Fruit fly (Drosophila melanogaster) whole organism, wandering third instar larva: ENCODE results near the gene Ugt35E2.

Source experiments
- CG9705 ChIP-seq: fragments of 200-800 bp; sonication (Bioruptor generic); optimal IDR thresholded peaks from 2 replicates; lab custom pipeline; 2018; ENCODE audit warnings: missing biosample characterization, mild to moderate bottlenecking, missing genetic modification characterization
- Dfd ChIP-seq: fragments of >200 bp; optimal IDR thresholded peaks from 2 replicates; lab custom pipeline; 2017; ENCODE audit warnings: missing biosample characterization, missing genetic modification characterization
- Dif ChIP-seq: fragments of 200-275, 200-300 bp; sonication (Bioruptor generic); optimal IDR thresholded peaks from 2 replicates; lab custom pipeline; 2018; ENCODE audit warnings: missing biosample characterization, missing genetic modification characterization; ENCODE audit not compliant: partially characterized antibody
- GATAd ChIP-seq: sonication (Bioruptor generic); optimal IDR thresholded peaks from 2 replicates; lab custom pipeline; 2016; ENCODE audit warnings: missing biosample characterization, missing genetic modification characterization
- OdsH ChIP-seq: fragments of 200-800 bp; sonication (Bioruptor generic); optimal IDR thresholded peaks from 2 replicates; lab custom pipeline; 2016; ENCODE audit warnings: missing biosample characterization, mild to moderate bottlenecking, missing genetic modification characterization
- dmrt93B ChIP-seq: fragments of 200-800 bp; sonication (Bioruptor generic); optimal IDR thresholded peaks from 2 replicates; lab custom pipeline; 2018; ENCODE audit warnings: missing biosample characterization, mild to moderate bottlenecking, missing genetic modification characterization
- fru ChIP-seq: fragments of 200-800 bp; sonication (Bioruptor generic); optimal IDR thresholded peaks from 3 replicates; lab custom pipeline; 2016; ENCODE audit warnings: missing biosample characterization, mild to moderate bottlenecking, missing genetic modification characterization
- h ChIP-seq: fragments of 200-800 bp; sonication (Bioruptor generic); optimal IDR thresholded peaks from 3 replicates; lab custom pipeline; 2016; ENCODE audit warnings: missing biosample characterization, mild to moderate bottlenecking, missing genetic modification characterization
- jim ChIP-seq: fragments of 175-275, 200-325 bp; sonication (Bioruptor generic); optimal IDR thresholded peaks from 2 replicates; lab custom pipeline; 2016; ENCODE audit warnings: missing biosample characterization, mild to moderate bottlenecking, missing genetic modification characterization
- rgr ChIP-seq: fragments of 200-800 bp; sonication (Bioruptor generic); optimal IDR thresholded peaks from 3 replicates; lab custom pipeline; 2016; ENCODE audit warnings: missing biosample characterization, mild to moderate bottlenecking, missing genetic modification characterization
- sv ChIP-seq: fragments of 200-800 bp; sonication (Bioruptor generic); optimal IDR thresholded peaks from 3 replicates; lab custom pipeline; 2016; ENCODE audit warnings: missing biosample characterization, missing genetic modification characterization
- woc ChIP-seq: sonication (Bioruptor generic); optimal IDR thresholded peaks from 2 replicates; lab custom pipeline; 2016; ENCODE audit warnings: missing biosample characterization, mild to moderate bottlenecking, missing genetic modification characterization

DNA sequence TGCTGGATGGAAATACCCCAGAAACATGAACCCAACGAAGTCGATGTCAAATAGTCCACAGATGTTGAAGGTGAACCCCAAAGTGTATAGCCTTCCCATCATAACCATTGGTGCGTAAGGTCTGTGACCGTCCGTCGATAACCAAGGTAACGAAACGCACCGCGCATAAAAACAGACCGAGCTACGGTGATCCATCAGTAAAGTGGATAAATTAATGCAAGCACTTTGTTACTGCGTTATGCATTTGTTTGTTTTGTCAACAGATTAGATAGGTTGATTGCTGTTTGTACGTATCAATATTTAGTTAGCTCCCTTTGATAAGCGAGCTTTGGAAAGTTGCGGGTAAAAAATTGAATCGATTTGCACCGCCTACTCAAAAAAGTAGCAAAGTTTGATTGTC, 10.5 kb upstream of the Ugt35E2 start:
- TF ChIP-seq sv (no peak), CG9705 (GFP tag; lab: Kevin White, UChicago) (no peak), OdsH (GFP tag; lab: Kevin White, UChicago) (no peak), fru (GFP tag; lab: Kevin White, UChicago) (no peak), h (GFP tag; lab: Kevin White, UChicago) (no peak), Dif (GFP tag; lab: Kevin White, UChicago) (no peak), dmrt93B (GFP tag; lab: Kevin White, UChicago) (no peak), rgr (GFP tag; lab: Kevin White, UChicago) (no peak), GATAd (no peak), woc (GFP tag; lab: Kevin White, UChicago) (no peak), Dfd (GFP tag; lab: Kevin White, UChicago) (no peak), jim (GFP tag; lab: Kevin White, UChicago) (no peak)
